Fruit fly (Drosophila melanogaster): ENCODE data around the gene CG3862.

- TF ChIP-seq Hr83 (GFP tag; optimal IDR thresholded peaks at IDR 0.05; ENCODE audit: poor library complexity, severe bottlenecking) (no peak), Hr78 (GFP tag; optimal IDR thresholded peaks at IDR 0.05) (no peak), h (GFP tag; optimal IDR thresholded peaks at IDR 0.05) (peak; percentile 30), rgr (GFP tag; optimal IDR thresholded peaks at IDR 0.05) (peak; percentile 48), psq (GFP tag; optimal IDR thresholded peaks at IDR 0.05) (peak; percentile 44), OdsH (GFP tag; optimal IDR thresholded peaks at IDR 0.05) (peak; percentile 62)
Observed at dm6 chr2L:846167-846868, 20.7 kb upstream of the CG3862 start.

All from whole organism, wandering third instar larva.